Worm (Caenorhabditis elegans) whole organism, L4 larva: ENCODE measurements around the gene str-38.
A peak's percentile ranks its signal among the peaks of the same experiment; 100 is the strongest.
"Not testable (repeated sequence)": the region's sequence is repeated elsewhere in the genome, so short reads cannot be mapped to it uniquely, and the experiment has no call there.

Experiments
- D1046.2 ChIP-seq: fragments of 200-800 bp; sonication (Bioruptor generic); IDR thresholded peaks from 2 replicates; pipeline ENCODE4 v1.3.6; 2022; ENCODE audit warnings: missing genetic modification characterization, missing compliant biosample characterization
- F26F4.8 ChIP-seq: fragments of 200-800 bp; sonication (Bioruptor generic); conservative IDR thresholded peaks from 2 replicates; pipeline ENCODE4 v1.3.6; 2022; ENCODE audit warnings: missing genetic modification characterization, missing compliant biosample characterization
- Y5F2A.4 ChIP-seq: fragments of 200-800 bp; sonication (Bioruptor generic); optimal IDR thresholded peaks from 2 replicates; lab custom pipeline; 2018; ENCODE audit warnings: mild to moderate bottlenecking, missing genetic modification characterization, missing compliant biosample characterization
- Y75B8A.6 ChIP-seq: fragments of 200-800 bp; sonication (Bioruptor generic); IDR thresholded peaks from 2 replicates; pipeline ENCODE4 v1.3.6; 2022; ENCODE audit warnings: missing genetic modification reagents, missing genetic modification characterization, missing compliant biosample characterization
- aha-1 ChIP-seq: fragments of 150-350 bp; peaks from one replicate; lab custom pipeline; 2014; ENCODE audit warnings: missing biosample characterization, missing genetic modification characterization
- aly-2 ChIP-seq: sonication (generic microtip); optimal IDR thresholded peaks from 2 replicates; lab custom pipeline; 2018; ENCODE audit warnings: missing biosample characterization, missing genetic modification characterization
- ceh-20 ChIP-seq: fragments of 200-800 bp; sonication (Bioruptor generic); IDR thresholded peaks from 2 replicates; pipeline ENCODE4 v1.3.6; 2022; ENCODE audit warnings: missing genetic modification reagents, missing genetic modification characterization, missing compliant biosample characterization
- daf-19 ChIP-seq: fragments of 200-800 bp; sonication (Bioruptor generic); conservative IDR thresholded peaks from 2 replicates; pipeline ENCODE4 v1.3.6; 2022; ENCODE audit warnings: missing genetic modification characterization, missing compliant biosample characterization
- fos-1 ChIP-seq: fragments of 150-350 bp; optimal IDR thresholded peaks from 2 replicates; lab custom pipeline; 2014; ENCODE audit warnings: missing biosample characterization, missing genetic modification characterization
- gei-8 ChIP-seq: fragments of 200-800 bp; sonication (Bioruptor generic); optimal IDR thresholded peaks from 2 replicates; lab custom pipeline; 2018; ENCODE audit warnings: mild to moderate bottlenecking, missing genetic modification characterization, missing compliant biosample characterization
- lin-38 ChIP-seq: fragments of 200-800 bp; sonication (Bioruptor generic); IDR thresholded peaks from 2 replicates; pipeline ENCODE4 v1.3.6; 2022; ENCODE audit warnings: missing genetic modification reagents, missing genetic modification characterization, missing compliant biosample characterization
- lin-39 ChIP-seq: fragments of 150-350 bp; optimal IDR thresholded peaks from 2 replicates; lab custom pipeline; 2014; ENCODE audit warnings: missing biosample characterization, missing genetic modification reagents, missing genetic modification characterization
- madf-5 ChIP-seq, 2 experiments: fragments of 200-800 bp; sonication (Bioruptor generic); IDR thresholded peaks; 2 replicates each; pipeline ENCODE4 v1.3.6; 2022; ENCODE audit warnings: missing compliant biosample characterization in 2 of 2, missing genetic modification characterization in 2 of 2
- madf-9 ChIP-seq: fragments of 200-800 bp; sonication (Bioruptor generic); conservative IDR thresholded peaks from 2 replicates; pipeline ENCODE4 v1.3.6; 2022; ENCODE audit warnings: missing genetic modification reagents, missing genetic modification characterization, missing compliant biosample characterization
- mdl-1 ChIP-seq, 2 experiments: fragments of 150-350 bp in 1 of 2; sonication (generic microtip) in 1 of 2; optimal IDR thresholded peaks; 2 replicates each; lab custom pipeline; 2014 to 2017; ENCODE audit warnings: missing biosample characterization in 2 of 2, missing genetic modification characterization in 2 of 2
- mes-2 ChIP-seq: sonication (generic microtip); optimal IDR thresholded peaks from 2 replicates; lab custom pipeline; 2016; ENCODE audit warnings: missing genotype, mild to moderate bottlenecking, missing genetic modification characterization, missing compliant biosample characterization; ENCODE audit not compliant: poor library complexity, severe bottlenecking
- mxl-2 ChIP-seq: fragments of 200-800 bp; sonication (Bioruptor generic); conservative IDR thresholded peaks from 2 replicates; pipeline ENCODE4 v1.3.6; 2022; ENCODE audit warnings: missing genetic modification reagents, missing genetic modification characterization, missing compliant biosample characterization
- nhr-111 ChIP-seq: fragments of 200-800 bp; sonication (Bioruptor generic); optimal IDR thresholded peaks from 2 replicates; lab custom pipeline; 2018; ENCODE audit warnings: mild to moderate bottlenecking, missing genetic modification characterization, missing compliant biosample characterization
- nhr-25 ChIP-seq: sonication (generic microtip); optimal IDR thresholded peaks from 2 replicates; lab custom pipeline; 2017; ENCODE audit warnings: missing genetic modification characterization, mild to moderate bottlenecking, missing compliant biosample characterization, antibody characterized with exemption, moderate library complexity, borderline replicate concordance; ENCODE audit not compliant: insufficient read depth
- nhr-41 ChIP-seq: fragments of 200-800 bp; sonication (Bioruptor generic); IDR thresholded peaks from 2 replicates; pipeline ENCODE4 v1.3.6; 2022; ENCODE audit warnings: missing genetic modification reagents, missing genetic modification characterization, missing compliant biosample characterization
- nhr-42 ChIP-seq: fragments of 200-800 bp; sonication (Bioruptor generic); IDR thresholded peaks from 2 replicates; pipeline ENCODE4 v1.3.6; 2022; ENCODE audit warnings: missing genetic modification characterization, missing compliant biosample characterization
- php-3 ChIP-seq: fragments of 200-800 bp; sonication (Bioruptor generic); IDR thresholded peaks from 2 replicates; pipeline ENCODE4 v1.3.6; 2022; ENCODE audit warnings: missing genetic modification reagents, missing genetic modification characterization, missing compliant biosample characterization
- pqm-1 ChIP-seq: sonication (generic microtip); optimal IDR thresholded peaks from 2 replicates; lab custom pipeline; 2017; ENCODE audit warnings: missing biosample characterization, missing genetic modification characterization
- set-16 ChIP-seq: fragments of 200-800 bp; sonication (Bioruptor generic); IDR thresholded peaks from 2 replicates; pipeline ENCODE4 v1.3.6; 2022; ENCODE audit warnings: missing genetic modification reagents, missing genetic modification characterization, missing compliant biosample characterization
- tra-1 ChIP-seq: fragments of 200-800 bp; sonication (Bioruptor generic); IDR thresholded peaks from 2 replicates; pipeline ENCODE4 v1.3.6; 2022; ENCODE audit warnings: missing genetic modification reagents, missing genetic modification characterization, missing compliant biosample characterization
- unc-39 ChIP-seq: sonication (generic microtip); optimal IDR thresholded peaks from 2 replicates; lab custom pipeline; 2017; ENCODE audit warnings: missing biosample characterization, missing genetic modification characterization
- zfp-2 ChIP-seq: sonication (generic microtip); optimal IDR thresholded peaks from 2 replicates; lab custom pipeline; 2016; ENCODE audit warnings: mild to moderate bottlenecking, missing genetic modification characterization, missing compliant biosample characterization
- zfp-3 ChIP-seq: fragments of 200-800 bp; sonication (Bioruptor generic); conservative IDR thresholded peaks from 2 replicates; pipeline ENCODE4 v1.3.6; 2022; ENCODE audit warnings: missing genetic modification reagents, missing genetic modification characterization, missing compliant biosample characterization
- ztf-7 ChIP-seq: fragments of 150-350 bp; optimal IDR thresholded peaks from 2 replicates; lab custom pipeline; 2014; ENCODE audit warnings: missing biosample characterization, missing genetic modification characterization

str-38 gene

DNA sequence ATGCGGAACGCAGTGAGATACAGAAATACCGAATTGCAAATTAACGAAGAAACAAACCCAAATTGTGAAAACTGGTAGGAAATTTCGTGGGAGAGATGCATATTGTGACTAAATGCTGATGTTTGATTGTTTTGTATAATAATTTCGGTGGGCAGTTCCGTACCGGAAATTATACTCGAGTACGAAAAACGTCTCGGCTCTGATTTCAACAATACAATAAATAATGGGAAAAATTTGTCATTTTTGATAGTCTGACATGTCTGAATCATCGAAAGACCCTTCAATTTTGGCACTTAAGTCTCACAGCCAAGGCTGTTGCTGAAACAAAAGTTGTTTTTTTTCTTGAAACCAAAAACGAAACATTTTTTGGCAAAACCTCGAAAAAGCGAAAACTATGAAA lies 19.9 kb upstream of the str-38 start, which contains the start of gene str-43:
TSS of gene str-43 (minus strand) at position 101 of the 400 bp plus-strand sequence.
- TF ChIP-seq nhr-42 (no peak), mdl-1 (tag; optimal IDR thresholded peaks at IDR 0.05; lab: Kevin White, UChicago) (no peak), ceh-20 (GFP tag; lab: Robert Waterston, UW) (no peak), mxl-2 (GFP tag; lab: Robert Waterston, UW) (no peak), set-16 (GFP tag; lab: Robert Waterston, UW) (no peak)

DNA sequence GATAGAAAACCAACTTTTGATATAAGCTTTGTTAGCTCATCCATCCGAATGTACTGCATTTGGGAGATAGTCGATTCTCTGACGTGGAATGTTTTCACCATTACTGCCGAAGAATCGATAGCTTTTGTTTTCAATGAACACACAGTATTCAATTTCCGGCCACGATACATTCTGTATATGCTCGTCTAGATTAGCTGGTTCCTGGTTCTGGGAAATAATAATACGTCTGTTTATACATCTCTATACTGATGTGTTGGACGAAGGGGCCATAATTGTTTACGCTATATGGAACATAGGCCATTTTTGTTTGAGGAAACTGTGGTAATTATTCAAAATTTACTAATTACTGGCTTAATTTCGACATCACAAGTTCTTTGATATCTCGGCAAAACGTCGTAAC lies 18.0 kb upstream of the str-38 start, which contains the start of gene str-6:
TSS of gene str-6 (minus strand) at position 101 of the 400 bp plus-strand sequence.
- TF ChIP-seq Y5F2A.4 (GFP tag; lab: Kevin White, UChicago), result no peak
- no peak for TF ChIP-seq D1046.2 (GFP tag; lab: Robert Waterston, UW)
- TF ChIP-seq php-3 (GFP tag; lab: Robert Waterston, UW), result no peak
- no peak for TF ChIP-seq zfp-2 (tag; lab: Kevin White, UChicago)
- TF ChIP-seq lin-39 (tag; lab: Kevin White, UChicago), result no peak
- no peak for TF ChIP-seq fos-1 (tag; lab: Kevin White, UChicago)
- no peak for TF ChIP-seq nhr-111
- TF ChIP-seq ztf-7 (tag; lab: Kevin White, UChicago), result no peak
- TF ChIP-seq pqm-1 (tag; lab: Kevin White, UChicago), result no peak

DNA sequence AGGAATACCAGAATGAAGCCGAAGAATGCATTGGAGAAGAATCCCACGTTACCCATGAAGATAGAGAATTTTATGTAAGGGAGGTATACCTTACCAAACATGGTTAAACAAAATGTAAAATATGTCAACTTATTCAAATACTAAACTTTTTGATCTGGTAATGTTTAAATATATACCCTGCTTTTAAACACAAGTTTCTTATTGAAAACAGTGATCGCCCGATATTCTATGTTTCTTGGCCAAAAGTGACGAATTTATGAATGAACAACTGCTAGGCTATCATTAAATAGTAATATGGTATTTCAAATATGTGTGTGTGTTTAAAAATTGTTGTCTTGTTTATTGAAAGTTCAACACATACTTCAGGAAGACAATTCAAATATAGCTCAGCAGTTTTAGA lies 16.2 kb upstream of the str-38 start, which contains the start of gene T23D5.8:
TSS of gene T23D5.8 (minus strand) at position 101 of the 400 bp plus-strand sequence.
- not testable (repeated sequence) for TF ChIP-seq nhr-42; nhr-41 (GFP tag; lab: Robert Waterston, UW); set-16 (GFP tag; lab: Robert Waterston, UW)

DNA sequence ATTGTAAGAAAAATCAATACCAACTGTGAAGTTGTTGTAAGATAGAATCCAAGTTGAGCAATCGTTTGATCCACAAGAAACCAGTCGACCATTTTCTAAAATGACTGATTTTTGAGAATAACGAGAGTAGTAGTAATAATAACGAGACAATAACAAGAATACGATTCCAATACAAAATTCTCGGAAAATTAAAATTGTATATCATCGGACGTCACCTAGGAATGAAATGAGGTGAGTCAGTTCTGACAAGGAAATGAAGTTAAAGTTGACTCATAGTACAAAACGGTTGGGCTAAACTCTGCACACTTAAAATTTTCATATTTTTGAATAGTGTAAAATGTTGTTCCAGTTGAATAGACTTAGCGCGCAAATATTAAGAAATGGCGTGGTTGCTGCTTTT lies 12.3 kb upstream of the str-38 start, which contains the start of gene str-19:
TSS of gene str-19 (minus strand) at position 101 of the 400 bp plus-strand sequence.
- not testable (repeated sequence) for TF ChIP-seq tra-1, zfp-3, daf-19 (GFP tag; lab: Robert Waterston, UW)

DNA sequence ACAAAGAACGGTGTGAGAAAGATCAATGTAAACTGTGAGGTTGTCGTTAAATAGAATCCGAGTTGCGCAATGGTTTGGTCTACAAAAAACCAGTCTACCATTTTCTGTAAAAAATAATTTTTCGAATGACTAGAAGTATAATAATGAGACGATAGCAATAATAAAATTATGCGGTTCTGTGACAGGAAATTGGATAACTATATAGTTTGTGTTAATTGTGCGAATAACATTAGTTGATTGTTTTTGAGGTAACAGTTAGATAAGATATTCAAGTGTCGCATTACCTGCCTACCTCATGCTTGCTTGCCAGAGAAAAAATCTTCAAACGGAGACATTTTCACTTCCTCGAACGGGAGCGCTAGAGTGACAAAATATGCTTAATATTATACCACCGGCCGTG lies 9.7 kb upstream of the str-38 start, which contains the start of gene str-18:
TSS of gene str-18 (minus strand) at position 101 of the 400 bp plus-strand sequence.
- no peak for TF ChIP-seq unc-39
- no peak for TF ChIP-seq Y75B8A.6 (GFP tag; lab: Robert Waterston, UW)
- TF ChIP-seq F26F4.8 (GFP tag; lab: Robert Waterston, UW), result no peak
- TF ChIP-seq aly-2 (tag; lab: Kevin White, UChicago), result no peak
- TF ChIP-seq madf-9, result no peak
- TF ChIP-seq madf-5 (GFP tag; IDR thresholded peaks at IDR 0.05; lab: Robert Waterston, UW), result no peak
- no peak for TF ChIP-seq gei-8 (GFP tag; lab: Kevin White, UChicago)
- TF ChIP-seq zfp-2 (tag; lab: Kevin White, UChicago), result no peak
- no peak for TF ChIP-seq lin-38 (GFP tag; lab: Robert Waterston, UW)
- TF ChIP-seq mes-2, result no peak

DNA sequence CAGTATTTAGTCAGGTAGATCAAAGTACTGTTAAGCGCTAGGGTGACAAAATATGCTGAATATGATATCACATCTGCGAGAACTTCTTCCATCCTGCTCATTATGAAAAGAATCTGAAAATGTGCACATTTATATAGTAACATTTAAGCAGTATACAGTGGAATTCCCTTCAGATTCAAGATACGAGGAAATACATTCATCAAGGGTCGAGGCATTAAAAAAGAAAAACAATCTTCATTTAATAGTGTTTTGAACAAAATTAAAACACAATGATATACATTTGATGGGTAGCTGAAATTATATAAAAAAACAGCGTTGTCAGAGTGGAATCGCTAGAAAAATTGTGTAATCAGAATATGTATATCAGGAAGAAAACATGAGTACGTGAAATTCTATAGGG lies 3.6 kb upstream of the str-38 start, which contains the start of gene str-27:
TSS of gene str-27 (minus strand) at position 101 of the 400 bp plus-strand sequence.
- TF ChIP-seq aha-1 (tag; lab: Kevin White, UChicago) (peak; percentile 61), nhr-25 (tag; lab: Kevin White, UChicago) (no peak), nhr-111 (no peak)
- TF ChIP-seq, all 104 proteins: peak for 1
